Fruit fly (Drosophila melanogaster) whole organism, wandering third instar larva: Measurements from ENCODE around the gene TfIIS.

Experiments
- CG9705 ChIP-seq: fragments of 200-800 bp; sonication (Bioruptor generic); optimal IDR thresholded peaks from 2 replicates; lab custom pipeline; 2018; ENCODE audit warnings: missing biosample characterization, mild to moderate bottlenecking, missing genetic modification characterization
- CrebA ChIP-seq: fragments of 200-800 bp; sonication (Bioruptor generic); optimal IDR thresholded peaks from 2 replicates; lab custom pipeline; 2016; ENCODE audit warnings: missing biosample characterization, mild to moderate bottlenecking, missing genetic modification characterization, borderline replicate concordance
- N ChIP-seq: fragments of >200 bp; optimal IDR thresholded peaks from 2 replicates; lab custom pipeline; 2018; ENCODE audit warnings: missing biosample characterization, missing external identifiers, missing genetic modification characterization
- usp ChIP-seq: fragments of >200 bp; optimal IDR thresholded peaks from 2 replicates; lab custom pipeline; 2017; ENCODE audit warnings: missing biosample characterization, missing genetic modification characterization

- TF ChIP-seq usp = no peak
- TF ChIP-seq N (GFP tag; lab: Kevin White, UChicago) = peak; percentile 68
- TF ChIP-seq CG9705 (GFP tag; lab: Kevin White, UChicago) = no peak
- no peak for TF ChIP-seq CrebA (GFP tag; lab: Kevin White, UChicago)
Measured at dm6 chr2L:15061368-15061767, 811 bp upstream of the TfIIS start, which contains the start of the genes solo and vas.
